Fruit fly (Drosophila melanogaster) whole organism, adult: ENCODE results near the gene Lcp65Ag1.

Source experiments
- CG11617 ChIP-seq: fragments of 200-800 bp; sonication (Bioruptor generic); optimal IDR thresholded peaks from 2 replicates; lab custom pipeline; 2017; ENCODE audit warnings: mild to moderate bottlenecking, missing biosample characterization, missing genetic modification reagents, missing genetic modification characterization
- CG14711 ChIP-seq: fragments of 200-800 bp; sonication (Bioruptor generic); optimal IDR thresholded peaks from 2 replicates; lab custom pipeline; 2018; ENCODE audit warnings: missing biosample characterization, mild to moderate bottlenecking, missing genetic modification characterization, moderate library complexity
- CG1620 ChIP-seq: fragments of 200-800 bp; sonication (Bioruptor generic); optimal IDR thresholded peaks from 2 replicates; lab custom pipeline; 2016; ENCODE audit warnings: missing biosample characterization, missing genetic modification characterization
- CG7101 ChIP-seq: fragments of 200-800 bp; sonication (Bioruptor generic); optimal IDR thresholded peaks from 2 replicates; lab custom pipeline; 2018; ENCODE audit warnings: missing biosample characterization, mild to moderate bottlenecking, missing genetic modification characterization, moderate library complexity
- Mnt ChIP-seq: fragments of 200-800 bp; sonication (Bioruptor generic); optimal IDR thresholded peaks from 2 replicates; lab custom pipeline; 2016; ENCODE audit warnings: missing biosample characterization, mild to moderate bottlenecking, missing genetic modification characterization
- cic ChIP-seq: fragments of 200-800 bp; sonication (Bioruptor generic); optimal IDR thresholded peaks from 2 replicates; lab custom pipeline; 2017; ENCODE audit warnings: missing biosample characterization, mild to moderate bottlenecking, missing genetic modification characterization, moderate library complexity
- cnc ChIP-seq, 2 experiments: fragments of >200 bp; optimal IDR thresholded peaks; 2 replicates each; lab custom pipeline; 2017
- pad ChIP-seq: fragments of 200-800 bp; sonication (Bioruptor generic); optimal IDR thresholded peaks from 3 replicates; lab custom pipeline; 2017; ENCODE audit warnings: missing biosample characterization, missing genetic modification characterization, mild to moderate bottlenecking, moderate library complexity, missing genetic modification reagents
- tj ChIP-seq: fragments of 200-800 bp; sonication (Bioruptor generic); optimal IDR thresholded peaks from 3 replicates; lab custom pipeline; 2017; ENCODE audit warnings: missing biosample characterization, mild to moderate bottlenecking, missing genetic modification characterization, moderate library complexity
- toe ChIP-seq: fragments of 200-800 bp; sonication (Bioruptor generic); optimal IDR thresholded peaks from 2 replicates; lab custom pipeline; 2016; ENCODE audit warnings: missing biosample characterization, missing genetic modification characterization

DNA sequence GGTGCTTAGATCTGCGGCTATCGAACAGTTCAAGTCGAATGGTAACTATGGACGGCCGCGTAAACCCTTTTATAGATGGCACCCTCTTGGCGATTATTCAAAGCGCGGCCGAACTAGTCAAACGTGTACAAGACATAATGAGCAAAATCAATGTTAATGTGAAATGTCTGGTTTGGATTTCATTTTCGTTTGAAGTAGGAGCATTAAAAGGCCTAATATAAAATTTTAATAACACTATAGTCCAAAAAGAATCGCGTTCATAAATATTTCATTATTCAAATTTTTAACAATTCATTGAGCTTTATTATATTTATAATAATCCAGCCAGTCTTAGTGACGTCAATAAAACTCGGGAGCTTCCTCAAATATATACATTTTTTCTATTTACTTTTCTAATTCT, 4.1 kb downstream of the Lcp65Ag1 start, which contains the start of gene Lcp65Ag3:
- no peak for TF ChIP-seq cnc (optimal IDR thresholded peaks at IDR 0.05; lab: Kevin White, UChicago)
- no peak for TF ChIP-seq cic (GFP tag; lab: Kevin White, UChicago)
- no peak for TF ChIP-seq Mnt (GFP tag; lab: Kevin White, UChicago)
- no peak for TF ChIP-seq CG1620
- no peak for TF ChIP-seq pad (GFP tag; lab: Kevin White, UChicago)
- TF ChIP-seq tj (GFP tag; lab: Kevin White, UChicago), result no peak
- no peak for TF ChIP-seq CG7101 (tag; lab: Kevin White, UChicago)
- TF ChIP-seq CG14711, result no peak
- TF ChIP-seq toe, result no peak
- no peak for TF ChIP-seq CG11617 (GFP tag; lab: Kevin White, UChicago)
